Worm (Caenorhabditis elegans) whole organism, L1 larva: Measurements from ENCODE around the gene C46F11.5.
A peak's percentile ranks its signal among the peaks of the same experiment; 100 is the strongest.

ENCODE experiments used
- Y116A8C.19 ChIP-seq: sonication (generic microtip); optimal IDR thresholded peaks from 2 replicates; lab custom pipeline; 2016; ENCODE audit warnings: missing compliant biosample characterization, missing genetic modification characterization, borderline replicate concordance
- aly-2 ChIP-seq: fragments of 150-350 bp; optimal IDR thresholded peaks from 2 replicates; lab custom pipeline; 2014; ENCODE audit warnings: missing biosample characterization, missing genetic modification characterization
- blmp-1 ChIP-seq: fragments of 150-350 bp; optimal IDR thresholded peaks from 2 replicates; lab custom pipeline; 2014; ENCODE audit warnings: missing biosample characterization, missing genetic modification characterization
- ceh-63 ChIP-seq: fragments of 200-800 bp; sonication (Bioruptor generic); optimal IDR thresholded peaks from 2 replicates; lab custom pipeline; 2018; ENCODE audit warnings: mild to moderate bottlenecking, missing genetic modification characterization, missing compliant biosample characterization
- ceh-8 ChIP-seq: fragments of 200-800 bp; sonication (Bioruptor generic); optimal IDR thresholded peaks from 2 replicates; lab custom pipeline; 2018; ENCODE audit warnings: mild to moderate bottlenecking, missing genetic modification characterization, moderate library complexity, missing compliant biosample characterization
- ceh-88 ChIP-seq: fragments of 200-800 bp; sonication (Bioruptor generic); IDR thresholded peaks from 2 replicates; pipeline ENCODE4 v1.3.6; 2022; ENCODE audit warnings: missing genetic modification characterization, missing compliant biosample characterization
- dpl-1 ChIP-seq, 3 experiments: fragments of 150-350 bp in 2 of 3; sonication (generic microtip) in 1 of 3; optimal IDR thresholded peaks; 2 replicates each; lab custom pipeline; 2014 to 2017; ENCODE audit warnings: missing biosample characterization in 3 of 3, missing genetic modification characterization in 3 of 3, missing genetic modification reagents in 3 of 3
- efl-1 ChIP-seq, 4 experiments: fragments of 150-350 bp; optimal IDR thresholded peaks in 3 of 4; peaks in 1 of 4; 1 replicate in 1 of 4; 2 replicates in 3 of 4; lab custom pipeline; 2014; ENCODE audit warnings: missing biosample characterization in 2 of 4, missing genetic modification characterization in 2 of 4, missing genetic modification reagents in 2 of 4
- efl-3 ChIP-seq: fragments of 200-800 bp; sonication (Bioruptor generic); optimal IDR thresholded peaks from 2 replicates; lab custom pipeline; 2018; ENCODE audit warnings: mild to moderate bottlenecking, missing genetic modification characterization, missing compliant biosample characterization
- egl-13 ChIP-seq: sonication (generic microtip); optimal IDR thresholded peaks from 2 replicates; lab custom pipeline; 2016; ENCODE audit warnings: missing genotype, missing genetic modification reagents, missing genetic modification characterization, missing compliant biosample characterization
- elt-3 ChIP-seq, 6 experiments: fragments of 150-350 bp in 1 of 6; sonication (generic microtip); optimal IDR thresholded peaks; 2 replicates each; lab custom pipeline; 2017 to 2018; ENCODE audit warnings: missing biosample characterization in 6 of 6, missing genetic modification characterization in 6 of 6, inconsistent platforms in 1 of 6
- ets-5 ChIP-seq: fragments of 200-800 bp; sonication (Bioruptor generic); IDR thresholded peaks from 2 replicates; pipeline ENCODE4 v1.3.6; 2022; ENCODE audit warnings: missing genetic modification characterization, missing compliant biosample characterization
- hlh-17 ChIP-seq: fragments of 200-800 bp; sonication (Bioruptor generic); optimal IDR thresholded peaks from 2 replicates; lab custom pipeline; 2018; ENCODE audit warnings: missing genetic modification characterization, mild to moderate bottlenecking, missing compliant biosample characterization, moderate library complexity, borderline replicate concordance
- hlh-4 ChIP-seq: sonication (generic microtip); optimal IDR thresholded peaks from 2 replicates; lab custom pipeline; 2016; ENCODE audit warnings: mild to moderate bottlenecking, missing genetic modification characterization, missing compliant biosample characterization
- isw-1 ChIP-seq: fragments of 200-800 bp; sonication (Bioruptor generic); IDR thresholded peaks from 2 replicates; pipeline ENCODE4 v1.3.6; 2022; ENCODE audit warnings: missing genetic modification characterization, missing compliant biosample characterization
- jun-1 ChIP-seq: fragments of 150-350 bp; optimal IDR thresholded peaks from 2 replicates; lab custom pipeline; 2014; ENCODE audit warnings: missing biosample characterization, missing genetic modification reagents, missing genetic modification characterization
- lin-14 ChIP-seq: fragments of 200-800 bp; sonication (Bioruptor generic); optimal IDR thresholded peaks from 2 replicates; lab custom pipeline; 2018; ENCODE audit warnings: mild to moderate bottlenecking, missing genetic modification characterization, moderate library complexity, missing compliant biosample characterization
- lin-35 ChIP-seq, 2 experiments: fragments of 150-350 bp; optimal IDR thresholded peaks; 2 replicates each; lab custom pipeline; 2014; ENCODE audit warnings: missing biosample characterization in 2 of 2, missing genetic modification characterization in 2 of 2, missing genetic modification reagents in 2 of 2
- lin-39 ChIP-seq: fragments of 150-350 bp; optimal IDR thresholded peaks from 2 replicates; lab custom pipeline; 2014; ENCODE audit warnings: missing biosample characterization, missing genetic modification reagents, missing genetic modification characterization
- lsy-2 ChIP-seq, 2 experiments: fragments of 150-350 bp; optimal IDR thresholded peaks; 2 replicates each; lab custom pipeline; 2014; ENCODE audit warnings: missing biosample characterization in 2 of 2, missing genetic modification characterization in 2 of 2
- mdl-1 ChIP-seq, 2 experiments: fragments of 150-350 bp; optimal IDR thresholded peaks; 2 replicates each; lab custom pipeline; 2014 to 2017; ENCODE audit warnings: missing biosample characterization in 2 of 2, missing genetic modification characterization in 2 of 2, inconsistent platforms in 1 of 2
- mep-1 ChIP-seq: fragments of 150-350 bp; optimal IDR thresholded peaks from 2 replicates; lab custom pipeline; 2014; ENCODE audit warnings: missing biosample characterization, missing genetic modification characterization
- nhr-11 ChIP-seq: fragments of 150-350 bp; optimal IDR thresholded peaks from 2 replicates; lab custom pipeline; 2014; ENCODE audit warnings: missing biosample characterization, missing genetic modification characterization
- nhr-12 ChIP-seq: sonication (generic microtip); optimal IDR thresholded peaks from 2 replicates; lab custom pipeline; 2017; ENCODE audit warnings: missing biosample characterization, missing genetic modification characterization
- nhr-19 ChIP-seq: fragments of 200-800 bp; sonication (Bioruptor generic); conservative IDR thresholded peaks from 2 replicates; pipeline ENCODE4 v1.3.6; 2022; ENCODE audit warnings: missing genetic modification characterization, missing compliant biosample characterization
- nhr-20 ChIP-seq: sonication (generic microtip); optimal IDR thresholded peaks from 2 replicates; lab custom pipeline; 2016; ENCODE audit warnings: mild to moderate bottlenecking, missing genetic modification characterization, missing compliant biosample characterization
- nhr-237 ChIP-seq: fragments of 150-350 bp; optimal IDR thresholded peaks from 2 replicates; lab custom pipeline; 2014; ENCODE audit warnings: missing biosample characterization, missing genetic modification characterization
- nhr-71 ChIP-seq: sonication (generic microtip); optimal IDR thresholded peaks from 2 replicates; lab custom pipeline; 2016; ENCODE audit warnings: mild to moderate bottlenecking, missing genetic modification characterization, moderate library complexity, missing compliant biosample characterization
- nhr-76 ChIP-seq: sonication (generic microtip); optimal IDR thresholded peaks from 2 replicates; lab custom pipeline; 2017; ENCODE audit warnings: missing biosample characterization, missing genetic modification characterization
- nhr-77 ChIP-seq: fragments of 150-350 bp; optimal IDR thresholded peaks from 2 replicates; lab custom pipeline; 2014; ENCODE audit warnings: missing biosample characterization, missing genetic modification characterization
- nhr-84 ChIP-seq: sonication (generic microtip); optimal IDR thresholded peaks from 2 replicates; lab custom pipeline; 2017; ENCODE audit warnings: missing biosample characterization, missing genetic modification characterization
- nhr-85 ChIP-seq: sonication (generic microtip); peaks from one replicate; lab custom pipeline; 2016; ENCODE audit warnings: missing genetic modification characterization, inconsistent platforms, missing compliant biosample characterization
- pag-3 ChIP-seq: sonication (generic microtip); optimal IDR thresholded peaks from 2 replicates; lab custom pipeline; 2017; ENCODE audit warnings: missing genetic modification characterization, mild to moderate bottlenecking, missing compliant biosample characterization, antibody characterized with exemption, borderline replicate concordance; ENCODE audit not compliant: insufficient read depth
- rnt-1 ChIP-seq: sonication (generic microtip); optimal IDR thresholded peaks from 2 replicates; lab custom pipeline; 2016; ENCODE audit warnings: mild to moderate bottlenecking, missing genetic modification characterization, moderate library complexity, missing compliant biosample characterization
- snpc-4 ChIP-seq: fragments of 150-350 bp; optimal IDR thresholded peaks from 2 replicates; lab custom pipeline; 2014; ENCODE audit warnings: missing biosample characterization, missing genetic modification characterization
- snu-23 ChIP-seq: sonication (generic microtip); optimal IDR thresholded peaks from 2 replicates; lab custom pipeline; 2016; ENCODE audit warnings: missing genetic modification characterization, missing compliant biosample characterization
- sup-37 ChIP-seq: fragments of 200-800 bp; sonication (Bioruptor generic); optimal IDR thresholded peaks from 2 replicates; lab custom pipeline; 2018; ENCODE audit warnings: mild to moderate bottlenecking, missing genetic modification characterization, missing compliant biosample characterization
- swsn-7 ChIP-seq: sonication (generic microtip); optimal IDR thresholded peaks from 2 replicates; lab custom pipeline; 2016; ENCODE audit warnings: missing genetic modification characterization, missing compliant biosample characterization
- tbx-2 ChIP-seq: sonication (generic microtip); optimal IDR thresholded peaks from 2 replicates; lab custom pipeline; 2016; ENCODE audit warnings: missing genetic modification characterization, missing compliant biosample characterization
- tlp-1 ChIP-seq: fragments of 150-350 bp; optimal IDR thresholded peaks from 2 replicates; lab custom pipeline; 2014; ENCODE audit warnings: missing biosample characterization, missing genetic modification characterization
- unc-62 ChIP-seq: fragments of 150-350 bp; optimal IDR thresholded peaks from 2 replicates; lab custom pipeline; 2014; ENCODE audit warnings: missing biosample characterization, missing genetic modification reagents, missing genetic modification characterization
- unc-86 ChIP-seq: sonication (generic microtip); optimal IDR thresholded peaks from 2 replicates; lab custom pipeline; 2016; ENCODE audit warnings: missing genetic modification characterization, missing compliant biosample characterization
- vab-15 ChIP-seq: sonication (generic microtip); optimal IDR thresholded peaks from 2 replicates; lab custom pipeline; 2017; ENCODE audit warnings: missing genotype, mild to moderate bottlenecking, missing genetic modification characterization, missing compliant biosample characterization
- xbp-1 ChIP-seq: sonication (generic microtip); optimal IDR thresholded peaks from 2 replicates; lab custom pipeline; 2016; ENCODE audit warnings: missing genetic modification characterization, missing compliant biosample characterization
- zag-1 ChIP-seq: fragments of 150-350 bp; optimal IDR thresholded peaks from 2 replicates; lab custom pipeline; 2014; ENCODE audit warnings: missing biosample characterization, missing genetic modification characterization

Gene C46F11.5

DNA sequence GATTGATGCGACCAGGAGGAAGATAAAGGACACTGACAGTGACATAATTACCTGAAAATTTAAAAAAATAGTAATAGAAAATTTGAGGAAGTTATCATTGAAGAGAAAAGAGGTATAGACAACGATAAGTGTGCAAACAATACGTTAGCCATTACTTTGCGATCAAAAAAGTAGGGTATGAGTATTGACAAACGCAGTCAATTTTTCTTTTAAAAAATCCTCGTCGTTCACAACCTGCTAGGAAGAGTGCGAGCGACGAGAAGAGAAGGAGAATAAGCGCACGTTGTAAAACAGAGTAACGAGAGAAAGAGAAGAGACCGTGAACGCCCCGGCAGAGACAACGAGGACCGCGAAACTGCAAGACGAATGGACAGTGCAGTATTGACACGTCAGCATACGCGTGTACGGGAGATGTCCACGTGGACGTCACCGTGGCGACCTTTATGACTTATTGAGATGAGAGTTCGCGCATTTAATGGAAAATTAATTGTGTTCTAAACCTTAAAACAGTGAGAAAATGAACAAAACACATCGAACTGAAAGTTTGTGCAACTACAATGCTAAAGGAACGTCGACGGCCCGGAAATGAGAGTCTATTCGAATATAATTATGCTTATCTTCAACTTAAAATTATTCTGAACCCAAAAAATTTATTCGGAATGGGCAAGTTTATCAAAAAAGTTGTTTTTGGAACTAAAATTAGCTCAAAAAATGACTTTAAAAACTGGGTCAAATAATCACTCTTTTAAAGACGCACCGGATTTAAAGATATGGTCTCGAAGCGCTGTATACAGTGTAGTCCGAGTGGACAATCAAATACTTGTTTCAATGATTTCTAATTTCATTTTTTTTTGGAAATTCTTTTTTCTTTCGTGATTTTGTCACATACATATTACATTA is 44.3 kb upstream of the C46F11.5 start, which contains the start of the genes pdi-1 and C14B1.2:
Gene pdi-1, minus strand, starts transcription at position 51 of the 900 bp plus-strand sequence.
Gene C14B1.2, plus strand, starts transcription at position 850 of the 900 bp plus-strand sequence.
- TF ChIP-seq nhr-71: peak; percentile 55
- peak in 1 of 2 experiments; percentile 25 for TF ChIP-seq lsy-2 (tag; optimal IDR thresholded peaks at IDR 0.05; lab: Kevin White, UChicago)
- no peak for TF ChIP-seq sup-37 (GFP tag; lab: Kevin White, UChicago)
- peak; percentile 47 for TF ChIP-seq snu-23 (GFP tag; lab: Kevin White, UChicago)
- TF ChIP-seq dpl-1 (GFP tag; optimal IDR thresholded peaks at IDR 0.05; lab: Kevin White, UChicago): peak in 2 of 3 experiments; percentile 3 to 10
- peak; percentile 23 for TF ChIP-seq tbx-2 (tag; lab: Kevin White, UChicago)
- TF ChIP-seq elt-3 (tag; optimal IDR thresholded peaks at IDR 0.05; lab: Kevin White, UChicago): peak in 1 of 6 experiments; percentile 22
- no peak for TF ChIP-seq hlh-17
- no peak for TF ChIP-seq snpc-4
- no peak for TF ChIP-seq ets-5
- no peak for TF ChIP-seq nhr-237 (tag; lab: Kevin White, UChicago)
- peak; percentile 17 to 31 for TF ChIP-seq lin-35 (GFP tag; optimal IDR thresholded peaks at IDR 0.05; lab: Kevin White, UChicago)
- TF ChIP-seq swsn-7 (tag; lab: Kevin White, UChicago): peak; percentile 14
- no peak for TF ChIP-seq nhr-84
- no peak for TF ChIP-seq tlp-1 (tag; lab: Kevin White, UChicago)
- TF ChIP-seq lin-14 (GFP tag; lab: Kevin White, UChicago): peak; percentile 90
- TF ChIP-seq efl-3 (GFP tag; lab: Kevin White, UChicago): no peak
- TF ChIP-seq nhr-76: no peak
- TF ChIP-seq jun-1 (tag; lab: Kevin White, UChicago): no peak
- TF ChIP-seq egl-13 (tag; lab: Kevin White, UChicago): no peak
- peak; percentile 98 for TF ChIP-seq xbp-1 (tag; lab: Kevin White, UChicago)
- peak; percentile 15 for TF ChIP-seq nhr-77 (tag; lab: Kevin White, UChicago)
- no peak for TF ChIP-seq pag-3
- peak; percentile 20 for TF ChIP-seq blmp-1 (tag; lab: Kevin White, UChicago)
- peak in 1 of 2 experiments; percentile 70 for TF ChIP-seq mdl-1 (tag; optimal IDR thresholded peaks at IDR 0.05; lab: Kevin White, UChicago)
- TF ChIP-seq nhr-19: 0 out of 2 replicates have a peak, but pooled peaks have one; percentile 10
- TF ChIP-seq nhr-85 (tag; lab: Kevin White, UChicago): no peak
- no peak for TF ChIP-seq Y116A8C.19 (tag; lab: Kevin White, UChicago)
- no peak for TF ChIP-seq unc-86 (tag; lab: Kevin White, UChicago)
- TF ChIP-seq mep-1 (tag; lab: Kevin White, UChicago): peak; percentile 47
- TF ChIP-seq efl-1 (optimal IDR thresholded peaks at IDR 0.05; lab: Kevin White, UChicago): peak; percentile 2 to 31
- TF ChIP-seq efl-1 (GFP tag; optimal IDR thresholded peaks at IDR 0.05 in 1 of 2; lab: Kevin White, UChicago): peak in 1 of 2 experiments; percentile 33
- TF ChIP-seq rnt-1: peak; percentile 9

DNA sequence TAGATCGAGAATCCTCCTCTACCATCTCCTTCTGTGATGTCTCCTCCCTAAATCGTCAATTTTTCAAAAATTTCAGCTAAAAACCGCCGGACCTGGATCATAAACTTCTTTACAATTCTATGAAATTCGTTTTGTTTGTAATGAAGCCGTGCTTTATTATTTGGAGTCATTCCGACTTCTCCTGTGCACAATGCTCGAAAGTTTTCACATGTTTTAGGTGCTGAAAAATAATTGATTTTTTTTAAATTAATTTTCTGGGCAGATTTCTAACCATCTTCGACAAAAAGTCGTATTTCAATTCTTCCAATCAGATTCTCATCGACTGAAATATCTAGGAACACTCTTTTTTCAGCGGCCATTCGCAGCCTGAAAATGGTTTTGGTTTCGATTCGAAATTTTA is 41.9 kb upstream of the C46F11.5 start, which contains the start of gene cyn-9:
Gene cyn-9, minus strand, starts transcription at position 366 of the 400 bp plus-strand sequence.
- TF ChIP-seq dpl-1 (GFP tag; optimal IDR thresholded peaks at IDR 0.05; lab: Kevin White, UChicago): no peak
- TF ChIP-seq blmp-1 (tag; lab: Kevin White, UChicago): no peak
- TF ChIP-seq ceh-8 (GFP tag; lab: Kevin White, UChicago): no peak
- TF ChIP-seq hlh-4 (tag; lab: Kevin White, UChicago): no peak
- TF ChIP-seq ceh-88 (GFP tag; lab: Robert Waterston, UW): no peak
- no peak for TF ChIP-seq aly-2 (tag; lab: Kevin White, UChicago)
- no peak for TF ChIP-seq lin-39
- no peak for TF ChIP-seq mdl-1 (tag; optimal IDR thresholded peaks at IDR 0.05; lab: Kevin White, UChicago)
- no peak for TF ChIP-seq nhr-12
- no peak for TF ChIP-seq ceh-63 (GFP tag; lab: Kevin White, UChicago)
- TF ChIP-seq efl-3 (GFP tag; lab: Kevin White, UChicago): no peak
- no peak for TF ChIP-seq isw-1 (GFP tag; lab: Robert Waterston, UW)
- TF ChIP-seq nhr-20: no peak
- TF ChIP-seq nhr-71: no peak
- no peak for TF ChIP-seq tlp-1 (tag; lab: Kevin White, UChicago)
- no peak for TF ChIP-seq zag-1 (tag; lab: Kevin White, UChicago)
- TF ChIP-seq unc-62 (GFP tag; lab: Kevin White, UChicago): no peak
- no peak for TF ChIP-seq vab-15 (tag; lab: Kevin White, UChicago)
- no peak for TF ChIP-seq nhr-11 (tag; lab: Kevin White, UChicago)
